Worm (Caenorhabditis elegans): ENCODE data around the gene EEED8.14.

The EEED8.14 gene

DNA sequence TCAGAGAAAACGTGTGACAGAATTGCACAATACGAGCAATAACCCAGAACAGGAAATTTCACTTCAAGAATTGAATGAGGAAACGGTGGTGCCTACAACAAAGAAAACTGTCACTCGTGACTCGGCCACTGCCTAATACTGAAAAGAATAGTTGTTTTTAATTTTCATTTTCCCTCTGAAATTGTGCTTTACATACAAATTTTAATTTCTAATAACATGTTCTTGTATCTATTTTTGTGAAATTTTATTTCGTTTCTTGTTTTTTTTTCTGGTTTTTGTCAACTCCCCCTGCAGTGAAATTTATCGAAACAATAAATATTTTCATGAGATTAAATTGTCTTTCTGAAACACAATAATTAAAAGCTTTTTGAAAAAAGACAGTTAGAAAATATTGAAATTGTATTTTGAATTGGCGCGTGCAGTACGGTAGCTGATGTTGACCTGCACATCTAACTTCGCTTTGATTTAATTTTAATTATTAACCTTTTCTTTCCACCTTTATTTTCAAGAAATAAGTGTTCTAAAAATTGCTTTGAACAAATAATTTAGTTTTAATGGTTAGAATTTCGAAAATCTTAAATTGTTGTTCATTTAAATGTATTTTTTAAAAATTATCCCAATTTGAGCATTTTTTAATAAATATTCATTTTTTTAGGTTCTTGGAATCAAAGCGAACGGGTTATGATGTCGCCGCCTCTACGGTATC is 42.0 kb upstream of the EEED8.14 start, which contains the start of gene daz-1:
Gene daz-1 (plus strand): TSS at position 656 of the 706 bp plus-strand sequence.
- no peak for TF ChIP-seq sptf-1 (tag; optimal IDR thresholded peaks at IDR 0.05)
- TF ChIP-seq ceh-39 (tag; optimal IDR thresholded peaks at IDR 0.05): no peak
- TF ChIP-seq mab-5 (tag; optimal IDR thresholded peaks at IDR 0.05): no peak

DNA sequence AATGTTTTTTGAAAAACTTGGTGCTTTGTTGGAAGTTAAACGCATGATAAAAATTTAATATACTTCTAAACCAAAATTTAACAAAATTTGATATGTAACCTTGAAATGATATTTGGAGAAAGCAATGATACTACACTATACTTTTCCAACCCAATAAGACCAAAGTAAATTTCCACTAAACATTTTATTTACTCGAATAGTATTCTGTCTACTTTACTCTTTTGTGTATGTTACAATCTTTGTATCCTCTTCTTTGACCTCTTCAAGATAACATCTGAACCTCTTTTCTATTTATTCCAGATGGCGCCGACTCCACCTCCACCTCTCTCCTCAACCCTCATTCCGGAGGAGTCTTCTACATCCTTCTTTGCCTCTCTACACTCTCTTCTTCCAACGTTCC is 39.7 kb upstream of the EEED8.14 start, which contains the start of gene dhs-5:
Gene dhs-5 (plus strand): TSS at position 301 of the 400 bp plus-strand sequence.
- TF ChIP-seq mab-5 (tag; optimal IDR thresholded peaks at IDR 0.05): no peak
- no peak for TF ChIP-seq elt-3 (tag; optimal IDR thresholded peaks at IDR 0.05)
- TF ChIP-seq lsy-2 (tag; optimal IDR thresholded peaks at IDR 0.05): no peak
- no peak for TF ChIP-seq ceh-43 (GFP tag; optimal IDR thresholded peaks at IDR 0.05)
- TF ChIP-seq ham-2 (GFP tag; optimal IDR thresholded peaks at IDR 0.05): no peak
- no peak for TF ChIP-seq blmp-1 (tag; optimal IDR thresholded peaks at IDR 0.05)
- TF ChIP-seq mep-1 (tag; optimal IDR thresholded peaks at IDR 0.05): no peak
- TF ChIP-seq hlh-1 (tag; optimal IDR thresholded peaks at IDR 0.05): no peak
- no peak for TF ChIP-seq cnd-1 (tag; optimal IDR thresholded peaks at IDR 0.05)
- no peak for TF ChIP-seq nhr-2 (tag; optimal IDR thresholded peaks at IDR 0.05)
- no peak for TF ChIP-seq ces-1 (GFP tag; optimal IDR thresholded peaks at IDR 0.05)
- no peak for TF ChIP-seq ztf-11 (tag; optimal IDR thresholded peaks at IDR 0.05)
- TF ChIP-seq lin-13 (tag; optimal IDR thresholded peaks at IDR 0.05): no peak
- TF ChIP-seq M03D4.4 (tag; optimal IDR thresholded peaks at IDR 0.05): no peak
- no peak for TF ChIP-seq drap-1 (GFP tag; optimal IDR thresholded peaks at IDR 0.05)
- no peak for TF ChIP-seq sptf-1 (tag; optimal IDR thresholded peaks at IDR 0.05)

DNA sequence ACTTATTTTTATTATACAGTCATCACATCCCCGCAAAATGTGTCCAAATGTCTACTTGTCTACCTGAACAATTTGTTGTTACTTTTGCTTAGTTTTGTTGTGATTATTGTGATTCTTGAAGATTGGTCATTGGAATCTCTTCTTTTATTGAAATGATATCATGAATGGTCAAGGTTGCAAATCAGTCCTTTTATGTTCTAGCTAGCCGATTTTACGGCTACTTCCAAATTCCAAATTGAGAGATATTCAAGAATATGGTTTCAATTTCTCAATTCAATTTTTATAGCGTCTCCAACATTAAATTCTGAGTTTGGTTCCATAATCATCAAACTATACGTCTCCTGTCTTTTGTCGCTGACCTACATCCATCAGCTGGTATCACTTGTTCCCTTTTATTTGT is 37.4 kb upstream of the EEED8.14 start:
- no peak for TF ChIP-seq unc-120 (tag; optimal IDR thresholded peaks at IDR 0.05; ENCODE audit: poor library complexity, severe bottlenecking)
- no peak for TF ChIP-seq unc-39 (tag; optimal IDR thresholded peaks at IDR 0.05)
- no peak for TF ChIP-seq pha-4 (tag; optimal IDR thresholded peaks at IDR 0.05)
- TF ChIP-seq mab-5 (tag; optimal IDR thresholded peaks at IDR 0.05): no peak
- no peak for TF ChIP-seq cnd-1 (tag; optimal IDR thresholded peaks at IDR 0.05)
- TF ChIP-seq ceh-39 (tag; optimal IDR thresholded peaks at IDR 0.05): no peak
- no peak for TF ChIP-seq ham-2 (GFP tag; optimal IDR thresholded peaks at IDR 0.05)
- no peak for TF ChIP-seq drap-1 (GFP tag; optimal IDR thresholded peaks at IDR 0.05)
- TF ChIP-seq zip-8 (tag; optimal IDR thresholded peaks at IDR 0.05): no peak
- no peak for TF ChIP-seq nhr-76 (tag; optimal IDR thresholded peaks at IDR 0.05)
- no peak for TF ChIP-seq unc-62 (GFP tag; optimal IDR thresholded peaks at IDR 0.05)
- no peak for TF ChIP-seq nhr-28 (tag; optimal IDR thresholded peaks at IDR 0.05)
- no peak for TF ChIP-seq mep-1 (tag; optimal IDR thresholded peaks at IDR 0.05)

DNA sequence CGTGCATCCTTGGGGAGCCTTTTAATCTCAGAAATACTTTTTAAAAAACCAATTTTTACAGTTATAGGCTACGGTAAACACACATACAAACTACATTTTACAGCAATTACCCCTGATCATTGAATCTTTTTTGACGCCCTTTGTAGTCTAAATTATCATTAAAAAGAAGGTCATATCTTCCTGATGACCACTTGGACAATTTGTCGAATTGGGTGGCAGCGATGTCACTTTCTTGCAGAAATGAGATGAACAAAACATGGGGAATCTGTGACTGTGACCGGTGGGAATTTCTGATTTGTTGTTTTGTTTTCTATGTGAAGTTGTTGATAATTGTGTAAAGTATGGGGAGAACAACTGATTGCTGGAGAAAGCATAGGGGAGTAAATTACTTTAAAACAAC is 35.8 kb upstream of the EEED8.14 start:
- TF ChIP-seq sem-2 (GFP tag; optimal IDR thresholded peaks at IDR 0.05): no peak
- no peak for TF ChIP-seq ham-2 (GFP tag; optimal IDR thresholded peaks at IDR 0.05)
- no peak for TF ChIP-seq sptf-1 (tag; optimal IDR thresholded peaks at IDR 0.05)
- TF ChIP-seq snpc-4 (tag; optimal IDR thresholded peaks at IDR 0.05): no peak
- no peak for TF ChIP-seq mab-5 (tag; optimal IDR thresholded peaks at IDR 0.05)
- TF ChIP-seq pha-4 (tag; optimal IDR thresholded peaks at IDR 0.05): no peak
- no peak for TF ChIP-seq unc-39 (tag; optimal IDR thresholded peaks at IDR 0.05)
- TF ChIP-seq unc-62 (GFP tag; optimal IDR thresholded peaks at IDR 0.05): no peak
- TF ChIP-seq flh-1 (GFP tag; optimal IDR thresholded peaks at IDR 0.05): no peak
- no peak for TF ChIP-seq lin-32 (GFP tag; optimal IDR thresholded peaks at IDR 0.05)
- no peak for TF ChIP-seq ceh-39 (tag; optimal IDR thresholded peaks at IDR 0.05)
- no peak for TF ChIP-seq M03D4.4 (tag; optimal IDR thresholded peaks at IDR 0.05)
- no peak for TF ChIP-seq bed-3 (GFP tag; optimal IDR thresholded peaks at IDR 0.05)
- TF ChIP-seq zip-8 (tag; optimal IDR thresholded peaks at IDR 0.05): no peak
- TF ChIP-seq ceh-43 (GFP tag; optimal IDR thresholded peaks at IDR 0.05): no peak
- TF ChIP-seq unc-120 (tag; optimal IDR thresholded peaks at IDR 0.05; ENCODE audit: poor library complexity, severe bottlenecking): no peak
- no peak for TF ChIP-seq cnd-1 (tag; optimal IDR thresholded peaks at IDR 0.05)
- TF ChIP-seq ztf-11 (tag; optimal IDR thresholded peaks at IDR 0.05): no peak
- no peak for TF ChIP-seq ceh-83 (GFP tag; optimal IDR thresholded peaks at IDR 0.05)

DNA sequence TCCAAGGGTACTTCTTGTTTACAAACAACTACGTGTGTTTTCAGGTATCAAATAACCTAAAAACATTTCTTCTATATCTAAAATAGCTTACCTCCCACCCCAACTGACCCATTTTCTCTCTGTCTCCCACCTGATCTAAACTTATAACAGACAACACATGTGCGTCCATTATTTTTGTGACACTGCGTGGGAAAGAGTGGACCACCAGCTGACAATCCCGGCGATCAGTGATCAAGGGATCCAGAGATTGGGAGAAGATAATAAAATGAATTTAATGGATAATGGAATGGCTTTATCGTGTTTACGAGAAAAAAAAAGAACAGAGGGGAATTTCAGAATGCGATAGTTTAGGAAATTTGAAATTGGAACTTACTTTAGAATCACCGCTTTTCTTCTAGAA is 35.4 kb upstream of the EEED8.14 start:
- TF ChIP-seq unc-62 (GFP tag; optimal IDR thresholded peaks at IDR 0.05) (peak; percentile 8), ces-1 (GFP tag; optimal IDR thresholded peaks at IDR 0.05) (no peak), unc-120 (tag; optimal IDR thresholded peaks at IDR 0.05; ENCODE audit: poor library complexity, severe bottlenecking) (no peak), sem-2 (GFP tag; optimal IDR thresholded peaks at IDR 0.05) (no peak), drap-1 (GFP tag; optimal IDR thresholded peaks at IDR 0.05) (no peak), ceh-83 (GFP tag; optimal IDR thresholded peaks at IDR 0.05) (no peak), ham-2 (GFP tag; optimal IDR thresholded peaks at IDR 0.05) (no peak), hlh-1 (tag; optimal IDR thresholded peaks at IDR 0.05) (peak; percentile 87), pha-4 (tag; optimal IDR thresholded peaks at IDR 0.05) (no peak), nhr-12 (tag; optimal IDR thresholded peaks at IDR 0.05) (no peak), nhr-2 (tag; optimal IDR thresholded peaks at IDR 0.05) (no peak), unc-39 (tag; optimal IDR thresholded peaks at IDR 0.05) (no peak), flh-1 (GFP tag; optimal IDR thresholded peaks at IDR 0.05) (no peak), tbx-8 (GFP tag; optimal IDR thresholded peaks at IDR 0.05) (no peak)

Data from whole organism, mixed stage, embryonic.